Fruit fly (Drosophila melanogaster) whole organism, prepupa: ENCODE measurements around the gene sav.
A peak's percentile ranks its signal among the peaks of the same experiment; 100 is the strongest.

Experiments
- CG10631 ChIP-seq: fragments of 200-800 bp; sonication (Bioruptor generic); optimal IDR thresholded peaks from 2 replicates; lab custom pipeline; 2016; ENCODE audit warnings: missing biosample characterization, missing genetic modification characterization
- CG10669 ChIP-seq: fragments of 200-800 bp; sonication (Bioruptor generic); optimal IDR thresholded peaks from 3 replicates; lab custom pipeline; 2018; ENCODE audit warnings: missing biosample characterization, mild to moderate bottlenecking, missing genetic modification characterization, moderate library complexity
- CG11294 ChIP-seq: fragments of 200-800 bp; sonication (Bioruptor generic); IDR thresholded peaks from 2 replicates; pipeline ENCODE4 v1.3.6; 2022; ENCODE audit warnings: missing biosample characterization, missing genetic modification characterization
- CG11902 ChIP-seq: fragments of 200-800 bp; sonication (Bioruptor generic); optimal IDR thresholded peaks from 3 replicates; lab custom pipeline; 2016; ENCODE audit warnings: missing biosample characterization, missing genetic modification characterization
- CG15336 ChIP-seq: fragments of 200-800 bp; sonication (Bioruptor generic); IDR thresholded peaks from 2 replicates; pipeline ENCODE4 v1.3.6; 2022; ENCODE audit warnings: missing biosample characterization, missing genetic modification characterization
- CG1621 ChIP-seq: fragments of 200-800 bp; sonication (Bioruptor generic); optimal IDR thresholded peaks from 3 replicates; lab custom pipeline; 2018; ENCODE audit warnings: missing biosample characterization, mild to moderate bottlenecking, missing genetic modification characterization
- CG16779 ChIP-seq: fragments of 200-800 bp; sonication (Bioruptor generic); optimal IDR thresholded peaks from 3 replicates; lab custom pipeline; 2017; ENCODE audit warnings: missing biosample characterization, mild to moderate bottlenecking, missing genetic modification characterization
- CG3032 ChIP-seq: fragments of 200-800 bp; optimal IDR thresholded peaks from 2 replicates; lab custom pipeline; 2019; ENCODE audit warnings: missing biosample characterization, mild to moderate bottlenecking, missing genetic modification characterization, moderate library complexity
- CG31627 ChIP-seq: fragments of 200-800 bp; sonication (Bioruptor generic); optimal IDR thresholded peaks from 3 replicates; lab custom pipeline; 2016; ENCODE audit warnings: missing biosample characterization, missing genetic modification characterization
- CG32006 ChIP-seq: fragments of 200-800 bp; sonication (Bioruptor generic); optimal IDR thresholded peaks from 3 replicates; lab custom pipeline; 2017; ENCODE audit warnings: missing biosample characterization, mild to moderate bottlenecking, missing genetic modification characterization
- CG34406 ChIP-seq: fragments of 200-800 bp; sonication (Bioruptor generic); optimal IDR thresholded peaks from 3 replicates; lab custom pipeline; 2016; ENCODE audit warnings: missing biosample characterization, missing genetic modification characterization
- CG3919 ChIP-seq: fragments of 200-800 bp; sonication (Bioruptor generic); optimal IDR thresholded peaks from 3 replicates; lab custom pipeline; 2016; ENCODE audit warnings: missing biosample characterization, missing genetic modification characterization
- CG4318 ChIP-seq: fragments of 200-800 bp; sonication (Bioruptor generic); optimal IDR thresholded peaks from 3 replicates; lab custom pipeline; 2017; ENCODE audit warnings: missing biosample characterization, mild to moderate bottlenecking, missing genetic modification characterization
- CG6276 ChIP-seq: fragments of 200-800 bp; sonication (Bioruptor generic); optimal IDR thresholded peaks from 2 replicates; lab custom pipeline; 2017; ENCODE audit warnings: missing biosample characterization, mild to moderate bottlenecking, missing genetic modification characterization
- CG6792 ChIP-seq: fragments of 200-800 bp; sonication (Bioruptor generic); optimal IDR thresholded peaks from 3 replicates; lab custom pipeline; 2016; ENCODE audit warnings: missing biosample characterization, missing genetic modification characterization
- CG6808 ChIP-seq: fragments of 200-800 bp; sonication (Bioruptor generic); optimal IDR thresholded peaks from 3 replicates; lab custom pipeline; 2017; ENCODE audit warnings: missing biosample characterization, missing genetic modification characterization, mild to moderate bottlenecking, moderate library complexity, missing genetic modification reagents
- CG6854 ChIP-seq: fragments of 200-800 bp; sonication (Bioruptor generic); optimal IDR thresholded peaks from 2 replicates; lab custom pipeline; 2017; ENCODE audit warnings: missing biosample characterization, mild to moderate bottlenecking, missing genetic modification characterization
- CG7368 ChIP-seq: fragments of 200-800 bp; sonication (Bioruptor generic); optimal IDR thresholded peaks from 3 replicates; lab custom pipeline; 2016; ENCODE audit warnings: missing biosample characterization, missing genetic modification characterization
- CG8119 ChIP-seq: fragments of 200-800 bp; sonication (Bioruptor generic); IDR thresholded peaks from 3 replicates; pipeline ENCODE4 v1.3.6; 2022; ENCODE audit warnings: missing biosample characterization, missing genetic modification characterization
- CG8319 ChIP-seq: fragments of 200-800 bp; sonication (Bioruptor generic); optimal IDR thresholded peaks from 3 replicates; lab custom pipeline; 2016; ENCODE audit warnings: missing biosample characterization, missing genetic modification characterization
- CG8632 ChIP-seq: fragments of 200-800 bp; sonication (Bioruptor generic); optimal IDR thresholded peaks from 3 replicates; lab custom pipeline; 2016; ENCODE audit warnings: missing biosample characterization, missing genetic modification characterization
- CG9139 ChIP-seq: fragments of 200-800 bp; sonication (Bioruptor generic); optimal IDR thresholded peaks from 3 replicates; lab custom pipeline; 2017; ENCODE audit warnings: missing biosample characterization, mild to moderate bottlenecking, missing genetic modification characterization
- Eip75B ChIP-seq: fragments of 200-800 bp; sonication (Bioruptor generic); optimal IDR thresholded peaks from 3 replicates; lab custom pipeline; 2016; ENCODE audit warnings: missing biosample characterization, missing genetic modification characterization
- Eip78C ChIP-seq: fragments of 200-800 bp; sonication (Bioruptor generic); peaks from one replicate; lab custom pipeline; 2016; ENCODE audit warnings: missing biosample characterization, missing genetic modification characterization
- Eip93F ChIP-seq: fragments of 200-800 bp; sonication (Bioruptor generic); optimal IDR thresholded peaks from 2 replicates; lab custom pipeline; 2016; ENCODE audit warnings: missing biosample characterization, mild to moderate bottlenecking, missing genetic modification characterization
- Ets21C ChIP-seq: fragments of 200-800 bp; sonication (Bioruptor generic); optimal IDR thresholded peaks from 3 replicates; lab custom pipeline; 2016; ENCODE audit warnings: missing biosample characterization, missing genetic modification characterization
- Ets96B ChIP-seq: fragments of 200-800 bp; optimal IDR thresholded peaks from 2 replicates; lab custom pipeline; 2019; ENCODE audit warnings: missing biosample characterization, mild to moderate bottlenecking, missing genetic modification characterization, moderate library complexity
- Gug ChIP-seq: fragments of 200-800 bp; sonication (Bioruptor generic); IDR thresholded peaks from 2 replicates; pipeline ENCODE4 v1.3.6; 2022; ENCODE audit warnings: missing biosample characterization, missing genetic modification characterization
- Hr38 ChIP-seq: sonication (Bioruptor generic); optimal IDR thresholded peaks from 2 replicates; lab custom pipeline; 2016; ENCODE audit warnings: missing biosample characterization, missing genetic modification characterization
- Hr39 ChIP-seq: fragments of 200-800 bp; sonication (Bioruptor generic); optimal IDR thresholded peaks from 2 replicates; lab custom pipeline; 2016; ENCODE audit warnings: missing biosample characterization, missing genetic modification characterization
- Hr4 ChIP-seq: fragments of 200-800 bp; sonication (Bioruptor generic); optimal IDR thresholded peaks from 3 replicates; lab custom pipeline; 2016; ENCODE audit warnings: missing biosample characterization, missing genetic modification characterization
- Met ChIP-seq: fragments of 200-800 bp; sonication (Bioruptor generic); optimal IDR thresholded peaks from 3 replicates; lab custom pipeline; 2016; ENCODE audit warnings: missing biosample characterization, missing genetic modification characterization
- OdsH ChIP-seq: fragments of 200-800 bp; sonication (Bioruptor generic); optimal IDR thresholded peaks from 3 replicates; lab custom pipeline; 2016; ENCODE audit warnings: missing biosample characterization, missing genetic modification characterization
- Smox ChIP-seq: fragments of 200-800 bp; sonication (Bioruptor generic); optimal IDR thresholded peaks from 3 replicates; lab custom pipeline; 2016; ENCODE audit warnings: missing biosample characterization, missing genetic modification characterization
- Sox102F ChIP-seq: fragments of 200-800 bp; sonication (Bioruptor generic); optimal IDR thresholded peaks from 2 replicates; lab custom pipeline; 2016; ENCODE audit warnings: missing biosample characterization, mild to moderate bottlenecking, missing genetic modification characterization
- Sox14 ChIP-seq: fragments of 200-800 bp; sonication (Bioruptor generic); optimal IDR thresholded peaks from 3 replicates; lab custom pipeline; 2016; ENCODE audit warnings: missing biosample characterization, missing genetic modification characterization
- Sox15 ChIP-seq: fragments of 200-800 bp; sonication (Bioruptor generic); optimal IDR thresholded peaks from 3 replicates; lab custom pipeline; 2016; ENCODE audit warnings: missing biosample characterization, missing genetic modification characterization
- achi ChIP-seq: fragments of 200-800 bp; sonication (Bioruptor generic); optimal IDR thresholded peaks from 3 replicates; lab custom pipeline; 2016; ENCODE audit warnings: missing biosample characterization, missing genetic modification characterization
- acj6 ChIP-seq: fragments of 200-800 bp; sonication (Bioruptor generic); optimal IDR thresholded peaks from 3 replicates; lab custom pipeline; 2016; ENCODE audit warnings: missing biosample characterization, missing genetic modification characterization
- cyc ChIP-seq: fragments of 200-800 bp; sonication (Bioruptor generic); optimal IDR thresholded peaks from 3 replicates; lab custom pipeline; 2016; ENCODE audit warnings: missing biosample characterization, missing genetic modification characterization
- dac ChIP-seq: fragments of 200-800 bp; sonication (Bioruptor generic); optimal IDR thresholded peaks from 2 replicates; lab custom pipeline; 2017; ENCODE audit warnings: missing biosample characterization, mild to moderate bottlenecking, missing genetic modification characterization
- eg ChIP-seq: fragments of 200-800 bp; sonication (Bioruptor generic); IDR thresholded peaks from 3 replicates; pipeline ENCODE4 v1.3.6; 2022; ENCODE audit warnings: missing biosample characterization, missing genetic modification characterization
- esn ChIP-seq: fragments of 200-800 bp; sonication (Bioruptor generic); optimal IDR thresholded peaks from 2 replicates; lab custom pipeline; 2016; ENCODE audit warnings: missing biosample characterization, mild to moderate bottlenecking, missing genetic modification characterization, moderate library complexity
- fd59A ChIP-seq: fragments of 200-800 bp; sonication (Bioruptor generic); optimal IDR thresholded peaks from 2 replicates; lab custom pipeline; 2017; ENCODE audit warnings: missing biosample characterization, mild to moderate bottlenecking, missing genetic modification characterization, missing genetic modification reagents
- fkh ChIP-seq: fragments of 200-800 bp; sonication (Bioruptor generic); optimal IDR thresholded peaks from 3 replicates; lab custom pipeline; 2017; ENCODE audit warnings: missing biosample characterization, mild to moderate bottlenecking, missing genetic modification characterization, moderate library complexity
- lz ChIP-seq: fragments of 200-800 bp; sonication (Bioruptor generic); optimal IDR thresholded peaks from 3 replicates; lab custom pipeline; 2016; ENCODE audit warnings: missing biosample characterization, missing genetic modification characterization
- net ChIP-seq: fragments of 200-800 bp; sonication (Bioruptor generic); optimal IDR thresholded peaks from 3 replicates; lab custom pipeline; 2016; ENCODE audit warnings: missing biosample characterization, missing genetic modification characterization
- pdm3 ChIP-seq: fragments of 200-800 bp; sonication (Bioruptor generic); optimal IDR thresholded peaks from 3 replicates; lab custom pipeline; 2016; ENCODE audit warnings: missing biosample characterization, missing genetic modification characterization
- salr ChIP-seq, 2 experiments: fragments of 200-800 bp; sonication (Bioruptor generic); optimal IDR thresholded peaks; 3 replicates each; lab custom pipeline; 2016 to 2018; ENCODE audit warnings: missing biosample characterization in 2 of 2, missing genetic modification characterization in 2 of 2, mild to moderate bottlenecking in 1 of 2
- spab ChIP-seq: fragments of 200-800 bp; sonication (Bioruptor generic); optimal IDR thresholded peaks from 2 replicates; lab custom pipeline; 2017; ENCODE audit warnings: missing biosample characterization, mild to moderate bottlenecking, missing genetic modification characterization, missing genetic modification reagents
- ss ChIP-seq, 2 experiments: fragments of 200-800 bp; sonication (Bioruptor generic); optimal IDR thresholded peaks; 2 replicates in 1 of 2; 3 replicates in 1 of 2; lab custom pipeline; 2017 to 2018; ENCODE audit warnings: mild to moderate bottlenecking in 2 of 2, missing biosample characterization in 2 of 2, missing genetic modification characterization in 2 of 2, moderate library complexity in 1 of 2
- topi ChIP-seq: fragments of 200-800 bp; sonication (Bioruptor generic); optimal IDR thresholded peaks from 3 replicates; lab custom pipeline; 2016; ENCODE audit warnings: missing biosample characterization, missing genetic modification characterization
- vri ChIP-seq: fragments of 200-800 bp; sonication (Bioruptor generic); optimal IDR thresholded peaks from 3 replicates; lab custom pipeline; 2016; ENCODE audit warnings: missing biosample characterization, mild to moderate bottlenecking, missing genetic modification characterization

Gene sav

DNA sequence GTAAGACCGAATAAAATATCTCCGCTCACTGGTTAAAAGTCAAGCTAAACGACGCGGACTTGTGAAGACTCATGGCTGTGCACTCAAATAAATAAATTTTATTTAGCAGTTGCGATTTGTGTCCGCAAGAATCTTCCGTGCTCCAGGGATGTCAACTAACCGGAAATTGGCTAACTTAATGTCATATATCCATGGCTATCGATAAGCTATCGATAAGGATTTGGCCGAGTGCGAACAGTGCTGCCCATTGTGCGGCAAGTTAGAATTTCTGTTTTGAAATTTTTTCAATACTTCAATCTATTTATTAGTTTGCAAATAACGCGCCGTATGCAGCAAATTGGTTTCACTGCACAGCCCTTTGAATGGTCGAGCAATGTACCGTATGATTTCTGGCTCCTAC lies 7.2 kb downstream of the sav start, which contains the start of gene p53:
p53 (minus strand) TSS at position 147 of the 400 bp plus-strand sequence.
- peak; percentile 45 for TF ChIP-seq vri (GFP tag; lab: Kevin White, UChicago)
- peak; percentile 37 for TF ChIP-seq net (GFP tag; lab: Kevin White, UChicago)
- no peak for TF ChIP-seq CG32006 (GFP tag; lab: Kevin White, UChicago)
- no peak for TF ChIP-seq Eip78C
- TF ChIP-seq CG1621 (tag; lab: Kevin White, UChicago): peak; percentile 50
- TF ChIP-seq Ets96B (tag; lab: Kevin White, UChicago): no peak
- no peak for TF ChIP-seq pdm3 (GFP tag; lab: Kevin White, UChicago)
- peak; percentile 96 for TF ChIP-seq achi
- TF ChIP-seq Gug (GFP tag; lab: Robert Waterston, UW): no peak
- TF ChIP-seq Ets21C (GFP tag; lab: Kevin White, UChicago): no peak
- no peak for TF ChIP-seq CG16779 (tag; lab: Kevin White, UChicago)
- no peak for TF ChIP-seq Eip93F (GFP tag; lab: Kevin White, UChicago)
- no peak for TF ChIP-seq CG11902 (GFP tag; lab: Kevin White, UChicago)
- TF ChIP-seq acj6 (GFP tag; lab: Kevin White, UChicago): peak; percentile 62
- TF ChIP-seq Smox (GFP tag; lab: Kevin White, UChicago): no peak
- no peak for TF ChIP-seq Eip75B (GFP tag; lab: Kevin White, UChicago)
- TF ChIP-seq CG34406 (GFP tag; lab: Kevin White, UChicago): peak; percentile 46
- TF ChIP-seq CG6792: peak; percentile 45
- TF ChIP-seq CG6808 (GFP tag; lab: Kevin White, UChicago): peak; percentile 100
- peak; percentile 67 for TF ChIP-seq CG6854
- no peak for TF ChIP-seq ss (GFP tag; optimal IDR thresholded peaks at IDR 0.05; lab: Kevin White, UChicago)
- peak; percentile 20 for TF ChIP-seq fd59A (GFP tag; lab: Kevin White, UChicago)
- TF ChIP-seq cyc (GFP tag; lab: Kevin White, UChicago): peak; percentile 71
- TF ChIP-seq Hr39 (GFP tag; lab: Kevin White, UChicago): peak; percentile 63
- TF ChIP-seq Sox15 (GFP tag; lab: Kevin White, UChicago): peak; percentile 5
- peak; percentile 58 for TF ChIP-seq OdsH
- TF ChIP-seq Met: peak; percentile 66
- no peak for TF ChIP-seq CG8119 (GFP tag; lab: Robert Waterston, UW)
- peak; percentile 39 for TF ChIP-seq CG8319 (GFP tag; lab: Kevin White, UChicago)
- TF ChIP-seq CG3919 (GFP tag; lab: Kevin White, UChicago): peak; percentile 69
- TF ChIP-seq CG8632: peak; percentile 3
- no peak for TF ChIP-seq Hr38
- TF ChIP-seq CG6276 (GFP tag; lab: Kevin White, UChicago): no peak
- peak in 1 of 2 experiments; percentile 71 for TF ChIP-seq salr (GFP tag; optimal IDR thresholded peaks at IDR 0.05; lab: Kevin White, UChicago)
- no peak for TF ChIP-seq dac (GFP tag; lab: Kevin White, UChicago)
- TF ChIP-seq Sox14 (GFP tag; lab: Kevin White, UChicago): peak; percentile 33
- TF ChIP-seq Hr4 (GFP tag; lab: Kevin White, UChicago): no peak
- peak; percentile 36 for TF ChIP-seq CG3032
- TF ChIP-seq CG7368: peak; percentile 27
- no peak for TF ChIP-seq CG15336
- peak; percentile 70 for TF ChIP-seq esn (GFP tag; lab: Kevin White, UChicago)
- TF ChIP-seq CG4318 (GFP tag; lab: Kevin White, UChicago): no peak
- peak; percentile 25 for TF ChIP-seq CG9139 (GFP tag; lab: Kevin White, UChicago)
- no peak for TF ChIP-seq CG10669 (GFP tag; lab: Kevin White, UChicago)
- peak; percentile 45 for TF ChIP-seq CG31627
- TF ChIP-seq lz (GFP tag; lab: Kevin White, UChicago): peak; percentile 64
- peak; percentile 49; the same call in 1 of the 3 replicates for TF ChIP-seq eg (GFP tag; lab: Robert Waterston, UW)
- no peak for TF ChIP-seq spab (GFP tag; lab: Kevin White, UChicago)
- peak; percentile 42 for TF ChIP-seq fkh
- no peak for TF ChIP-seq CG11294
- peak; percentile 47 for TF ChIP-seq Sox102F (GFP tag; lab: Kevin White, UChicago)
- TF ChIP-seq topi (GFP tag; lab: Kevin White, UChicago): peak; percentile 63
- TF ChIP-seq CG10631 (GFP tag; lab: Kevin White, UChicago): no peak
